Worm (Caenorhabditis elegans): ENCODE data around the gene T03D8.6.
A peak's percentile ranks its signal among the peaks of the same experiment; 100 is the strongest.

Gene T03D8.6

DNA sequence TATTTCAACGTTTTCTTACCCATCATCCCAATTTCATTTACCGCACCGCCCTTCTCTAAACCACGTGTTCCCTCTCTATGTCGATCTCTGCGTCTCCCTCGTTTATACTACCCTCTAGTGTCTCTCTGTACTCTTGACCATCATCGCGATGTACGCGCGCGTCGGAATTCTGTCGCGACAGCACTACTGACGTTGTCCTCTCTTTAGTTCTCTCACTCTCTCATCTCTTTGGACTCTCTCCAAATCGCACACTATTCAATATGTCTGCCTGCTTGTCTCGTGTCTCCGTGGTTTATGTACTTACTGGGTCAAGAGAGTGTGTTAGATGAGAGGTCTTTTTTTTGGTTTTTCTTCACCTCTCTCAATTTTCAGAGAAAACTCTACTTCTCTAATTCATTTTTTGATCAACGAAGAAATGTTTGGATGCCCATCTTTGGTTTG, 41.9 kb downstream of the T03D8.6 start (continued):
- TF ChIP-seq blmp-1 (tag; optimal IDR thresholded peaks at IDR 0.05) = peak; percentile 69
- TF ChIP-seq vab-15 (tag; optimal IDR thresholded peaks at IDR 0.05) = peak; percentile 84
- TF ChIP-seq ceh-63 (GFP tag; optimal IDR thresholded peaks at IDR 0.05) = peak; percentile 59
- no peak for TF ChIP-seq nhr-12 (tag; optimal IDR thresholded peaks at IDR 0.05)
- TF ChIP-seq lin-35 (GFP tag; optimal IDR thresholded peaks at IDR 0.05) = peak; percentile 87 to 92
- TF ChIP-seq ets-5 (GFP tag; IDR thresholded peaks at IDR 0.05) = no peak
- TF ChIP-seq F16B12.6 (tag; optimal IDR thresholded peaks at IDR 0.05) = no peak
- TF ChIP-seq nhr-71 (tag; optimal IDR thresholded peaks at IDR 0.05) = peak; percentile 100
- TF ChIP-seq snpc-4 (tag; optimal IDR thresholded peaks at IDR 0.05) = peak; percentile 73
- peak; percentile 100 for TF ChIP-seq nhr-20 (tag; optimal IDR thresholded peaks at IDR 0.05)

- TF ChIP-seq elt-3 (tag; optimal IDR thresholded peaks at IDR 0.05) (no peak), hlh-17 (GFP tag; optimal IDR thresholded peaks at IDR 0.05; ENCODE audit: borderline replicate concordance) (no peak), mdl-1 (tag; optimal IDR thresholded peaks at IDR 0.05) (peak in 1 of 2 experiments; percentile 88), zip-4 (GFP tag; optimal IDR thresholded peaks at IDR 0.05) (no peak), efl-1 (optimal IDR thresholded peaks at IDR 0.05) (peak; percentile 37), efl-1 (GFP tag; optimal IDR thresholded peaks at IDR 0.05 in 1 of 2) (peak in 1 of 2 experiments; percentile 72), snpc-4 (tag; optimal IDR thresholded peaks at IDR 0.05) (no peak), elt-2 (tag; optimal IDR thresholded peaks at IDR 0.05) (peak; percentile 29), F16B12.6 (tag; optimal IDR thresholded peaks at IDR 0.05) (no peak), lin-39 (tag; optimal IDR thresholded peaks at IDR 0.05) (no peak), egl-27 (tag; optimal IDR thresholded peaks at IDR 0.05) (no peak), fkh-10 (GFP tag; optimal IDR thresholded peaks at IDR 0.05) (peak; percentile 52), blmp-1 (tag; optimal IDR thresholded peaks at IDR 0.05) (no peak), ceh-82 (tag; optimal IDR thresholded peaks at IDR 0.05) (peak; percentile 33 to 66 (median 42)), nhr-12 (tag; optimal IDR thresholded peaks at IDR 0.05) (no peak), nhr-84 (tag; optimal IDR thresholded peaks at IDR 0.05) (no peak), vab-15 (tag; optimal IDR thresholded peaks at IDR 0.05) (no peak), nhr-85 (tag) (no peak), nhr-77 (tag; optimal IDR thresholded peaks at IDR 0.05) (peak; percentile 72), tlp-1 (tag; optimal IDR thresholded peaks at IDR 0.05) (no peak), unc-98 (GFP tag; IDR thresholded peaks at IDR 0.05) (no peak), unc-62 (GFP tag; optimal IDR thresholded peaks at IDR 0.05) (no peak), nhr-19 (GFP tag; conservative IDR thresholded peaks at IDR 0.05) (peak; percentile 97), aha-1 (tag; optimal IDR thresholded peaks at IDR 0.05) (no peak), lin-35 (GFP tag; optimal IDR thresholded peaks at IDR 0.05) (peak; percentile 64 to 73), sox-4 (tag; optimal IDR thresholded peaks at IDR 0.05) (no peak), xbp-1 (tag; optimal IDR thresholded peaks at IDR 0.05) (peak; percentile 43), unc-130 (tag; optimal IDR thresholded peaks at IDR 0.05) (peak; percentile 19), nhr-237 (tag; optimal IDR thresholded peaks at IDR 0.05) (peak; percentile 69), nhr-28 (tag; optimal IDR thresholded peaks at IDR 0.05) (no peak), jun-1 (tag; optimal IDR thresholded peaks at IDR 0.05) (peak; percentile 50), grh-1 (GFP tag; IDR thresholded peaks at IDR 0.05) (no peak), alr-1 (tag; optimal IDR thresholded peaks at IDR 0.05; ENCODE audit: borderline replicate concordance) (no peak), egl-13 (tag; optimal IDR thresholded peaks at IDR 0.05) (peak; percentile 37), aly-2 (tag; optimal IDR thresholded peaks at IDR 0.05) (no peak), mef-2 (tag; optimal IDR thresholded peaks at IDR 0.05) (peak; percentile 32), ztf-4 (tag; optimal IDR thresholded peaks at IDR 0.05) (peak; percentile 30), unc-30 (tag; optimal IDR thresholded peaks at IDR 0.05) (no peak), skn-1 (tag; optimal IDR thresholded peaks at IDR 0.05) (peak; percentile 54), nhr-11 (tag; optimal IDR thresholded peaks at IDR 0.05) (no peak), dsc-1 (tag; optimal IDR thresholded peaks at IDR 0.05) (peak; percentile 26), irx-1 (tag; optimal IDR thresholded peaks at IDR 0.05) (no peak), lir-3 (tag; optimal IDR thresholded peaks at IDR 0.05; ENCODE audit: poor library complexity) (peak; percentile 8), mep-1 (tag; optimal IDR thresholded peaks at IDR 0.05) (peak; percentile 67), pag-3 (tag; optimal IDR thresholded peaks at IDR 0.05; ENCODE audit: borderline replicate concordance, insufficient read depth) (no peak), ces-1 (GFP tag; optimal IDR thresholded peaks at IDR 0.05) (no peak), pax-3 (tag; optimal IDR thresholded peaks at IDR 0.05) (peak; percentile 29)
Measured at ce11 chrV:20776761-20777160, 43.4 kb downstream of the T03D8.6 start.
